Worm (Caenorhabditis elegans) whole organism, L2 larva: ENCODE measurements around the gene F59E12.6.

Experiments used
- ZK546.5 ChIP-seq: sonication (generic microtip); optimal IDR thresholded peaks from 2 replicates; lab custom pipeline; 2017; ENCODE audit warnings: missing biosample characterization, missing genetic modification characterization
- nhr-6 ChIP-seq: fragments of 150-350 bp; optimal IDR thresholded peaks from 2 replicates; lab custom pipeline; 2014; ENCODE audit warnings: missing biosample characterization, missing genetic modification characterization
- unc-62 ChIP-seq: fragments of 150-350 bp; optimal IDR thresholded peaks from 2 replicates; lab custom pipeline; 2014; ENCODE audit warnings: missing biosample characterization, missing genetic modification reagents, missing genetic modification characterization

ce11 chrII:5628326-5628818, 2.4 kb downstream of the F59E12.6 start, which contains the start of gene F59E12.15:
- TF ChIP-seq ZK546.5 (tag; lab: Kevin White, UChicago) = no peak
- TF ChIP-seq unc-62 = no peak
- no peak for TF ChIP-seq nhr-6
